Fruit fly (Drosophila melanogaster) whole organism, pupa: Measurements from ENCODE around the gene Adck5.
A peak's percentile ranks its signal among the peaks of the same experiment; 100 is the strongest.

ENCODE experiments used
- CG12605 ChIP-seq: fragments of 200-800 bp; sonication (Bioruptor generic); IDR thresholded peaks from 2 replicates; pipeline ENCODE4 v1.3.6; 2022; ENCODE audit warnings: missing biosample characterization, missing genetic modification characterization
- CG13204 ChIP-seq: fragments of 200-800 bp; sonication (Bioruptor generic); optimal IDR thresholded peaks from 2 replicates; lab custom pipeline; 2018; ENCODE audit warnings: missing biosample characterization, mild to moderate bottlenecking, missing genetic modification characterization, moderate library complexity
- CG14655 ChIP-seq: fragments of 200-800 bp; sonication (Bioruptor generic); optimal IDR thresholded peaks from 3 replicates; lab custom pipeline; 2017; ENCODE audit warnings: mild to moderate bottlenecking, missing biosample characterization, missing genetic modification reagents, missing genetic modification characterization
- CG15710 ChIP-seq: fragments of 200-800 bp; sonication (Bioruptor generic); optimal IDR thresholded peaks from 2 replicates; lab custom pipeline; 2018; ENCODE audit warnings: missing biosample characterization, mild to moderate bottlenecking, missing genetic modification characterization, moderate library complexity
- CG32121 ChIP-seq: fragments of 200-800 bp; sonication (Bioruptor generic); IDR thresholded peaks from 2 replicates; pipeline ENCODE4 v1.3.6; 2022; ENCODE audit warnings: missing biosample characterization, missing genetic modification characterization
- CG4496 ChIP-seq: fragments of 200-800 bp; sonication (Bioruptor generic); IDR thresholded peaks from 3 replicates; pipeline ENCODE4 v1.3.6; 2022; ENCODE audit warnings: missing biosample characterization, missing genetic modification characterization
- CG8301 ChIP-seq: fragments of 200-800 bp; sonication (Bioruptor generic); optimal IDR thresholded peaks from 2 replicates; lab custom pipeline; 2018; ENCODE audit warnings: missing biosample characterization, mild to moderate bottlenecking, missing genetic modification characterization
- EcR ChIP-seq: fragments of 200-800 bp; sonication (Bioruptor generic); optimal IDR thresholded peaks from 3 replicates; lab custom pipeline; 2019; ENCODE audit warnings: missing biosample characterization, missing genetic modification characterization, mild to moderate bottlenecking, moderate library complexity, missing genetic modification reagents
- Pif1A ChIP-seq: fragments of 200-800 bp; sonication (Bioruptor generic); optimal IDR thresholded peaks from 3 replicates; lab custom pipeline; 2016; ENCODE audit warnings: missing biosample characterization, missing genetic modification characterization
- Pif1B ChIP-seq: fragments of 200-800 bp; sonication (Bioruptor generic); optimal IDR thresholded peaks from 3 replicates; lab custom pipeline; 2016; ENCODE audit warnings: missing biosample characterization, missing genetic modification characterization
- Snoo ChIP-seq: fragments of 200-800 bp; sonication (Bioruptor generic); optimal IDR thresholded peaks from 3 replicates; lab custom pipeline; 2017; ENCODE audit warnings: missing biosample characterization, mild to moderate bottlenecking, missing genetic modification characterization, inconsistent platforms
- fd96Ca ChIP-seq: fragments of 200-800 bp; sonication (Bioruptor generic); IDR thresholded peaks from 3 replicates; pipeline ENCODE4 v1.3.6; 2022; ENCODE audit warnings: missing biosample characterization, missing genetic modification characterization
- gl ChIP-seq: fragments of 200-800 bp; sonication (Bioruptor generic); optimal IDR thresholded peaks from 2 replicates; lab custom pipeline; 2018; ENCODE audit warnings: missing biosample characterization, mild to moderate bottlenecking, missing genetic modification characterization
- rn ChIP-seq: fragments of 200-800 bp; sonication (Bioruptor generic); IDR thresholded peaks from 2 replicates; pipeline ENCODE4 v1.3.6; 2022; ENCODE audit warnings: missing biosample characterization, missing genetic modification characterization

DNA sequence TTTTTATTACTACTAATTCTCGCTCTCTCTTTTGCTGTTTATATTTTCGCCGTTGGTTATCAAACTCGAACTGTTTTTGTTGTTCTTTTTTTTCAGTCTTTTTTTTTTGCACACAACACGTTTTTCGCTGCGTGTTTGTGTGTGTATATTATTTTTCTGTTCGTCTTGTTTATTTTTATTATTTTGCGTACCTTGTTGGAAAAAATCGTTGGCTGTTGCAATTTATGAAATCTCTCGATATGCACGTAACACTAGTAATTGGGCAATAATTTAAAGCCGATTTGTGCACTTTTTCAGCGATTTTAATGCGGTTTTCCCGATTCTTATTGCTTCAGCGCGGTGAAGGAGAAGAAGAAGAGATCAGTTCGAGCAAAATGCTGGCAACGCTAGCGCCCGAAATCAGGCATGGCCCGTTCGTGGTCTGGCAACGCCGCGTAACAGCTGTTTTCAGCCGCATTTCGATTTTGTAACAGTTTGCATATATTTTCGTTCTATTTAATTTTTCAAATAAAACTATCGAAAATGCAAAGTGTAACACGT is 49.1 kb upstream of the Adck5 start, which contains the start of the genes FoxK and mRpL2:
- TF ChIP-seq CG4496 (GFP tag; lab: Robert Waterston, UW) (peak; percentile 80), rn (GFP tag; lab: Robert Waterston, UW) (peak; percentile 39; the same call in 1 of the 2 replicates), gl (tag; lab: Kevin White, UChicago) (peak; percentile 95), CG15710 (tag; lab: Kevin White, UChicago) (peak; percentile 84), CG14655 (GFP tag; lab: Kevin White, UChicago) (peak; percentile 89), EcR (GFP tag; lab: Kevin White, UChicago) (peak; percentile 17), CG13204 (GFP tag; lab: Kevin White, UChicago) (peak; percentile 89), CG32121 (GFP tag; lab: Robert Waterston, UW) (peak; percentile 63; the same call in 1 of the 2 replicates), Pif1B (GFP tag; lab: Kevin White, UChicago) (peak; percentile 92), fd96Ca (peak; percentile 69; the same call in 1 of the 3 replicates), CG8301 (peak; percentile 82), Pif1A (GFP tag; lab: Kevin White, UChicago) (peak; percentile 91), Snoo (tag; lab: Kevin White, UChicago) (peak; percentile 68), CG12605 (GFP tag; lab: Robert Waterston, UW) (peak; percentile 90)
